Fruit fly (Drosophila melanogaster): ENCODE data around the gene CG32100.

DNA sequence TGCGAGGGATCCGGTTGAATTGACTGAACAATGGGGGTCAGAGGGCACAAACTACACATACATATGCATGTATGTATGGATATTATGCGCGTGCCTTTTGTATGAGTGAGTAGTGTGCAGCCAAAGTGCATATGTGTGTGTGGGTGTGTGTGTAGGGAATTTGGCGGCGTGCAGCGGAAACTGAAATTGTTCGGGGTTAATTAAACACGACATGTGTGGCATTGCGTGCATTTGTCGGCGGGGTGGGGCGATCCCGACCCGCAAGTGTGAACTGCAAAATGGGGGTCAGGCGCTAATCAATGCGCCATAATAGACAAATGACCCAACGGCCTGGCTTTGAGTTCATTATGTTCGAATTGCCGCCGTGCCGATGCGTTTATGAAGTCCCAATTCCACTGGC, 30.8 kb downstream of the CG32100 start:
- TF ChIP-seq CG4328 (GFP tag; optimal IDR thresholded peaks at IDR 0.05) (no peak), CG18476 (GFP tag; optimal IDR thresholded peaks at IDR 0.05) (no peak)

All from whole organism, embryonic.